Fruit fly (Drosophila melanogaster): Measurements from ENCODE around the gene Ssadh.

Ssadh gene

DNA sequence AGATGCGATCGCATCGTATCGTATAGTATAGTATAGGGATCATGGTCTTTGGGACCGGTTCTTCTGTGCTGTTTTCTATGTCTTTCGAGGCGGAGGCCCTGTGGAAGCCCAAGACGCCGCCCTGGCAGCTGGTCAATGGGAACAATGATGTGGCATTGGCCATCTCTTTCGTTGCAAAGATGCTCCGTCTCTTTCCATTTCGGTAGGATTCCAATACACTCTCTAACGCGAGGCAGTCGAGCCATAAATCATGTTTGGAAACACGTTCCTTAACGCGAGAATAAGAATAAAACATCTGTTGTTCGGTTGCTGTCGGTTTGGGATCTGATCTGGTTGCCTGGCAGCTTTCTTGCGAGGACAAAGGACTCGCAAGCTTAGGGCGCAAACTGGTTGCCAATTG, 1.9 kb upstream of the Ssadh start:
- TF ChIP-seq sage (GFP tag; optimal IDR thresholded peaks at IDR 0.05) (no peak), CG32264 (GFP tag; optimal IDR thresholded peaks at IDR 0.05) (no peak), dsf (GFP tag; optimal IDR thresholded peaks at IDR 0.05; ENCODE audit: borderline replicate concordance) (no peak), Mio (GFP tag; optimal IDR thresholded peaks at IDR 0.05) (no peak), psq (GFP tag; optimal IDR thresholded peaks at IDR 0.05) (no peak)

DNA sequence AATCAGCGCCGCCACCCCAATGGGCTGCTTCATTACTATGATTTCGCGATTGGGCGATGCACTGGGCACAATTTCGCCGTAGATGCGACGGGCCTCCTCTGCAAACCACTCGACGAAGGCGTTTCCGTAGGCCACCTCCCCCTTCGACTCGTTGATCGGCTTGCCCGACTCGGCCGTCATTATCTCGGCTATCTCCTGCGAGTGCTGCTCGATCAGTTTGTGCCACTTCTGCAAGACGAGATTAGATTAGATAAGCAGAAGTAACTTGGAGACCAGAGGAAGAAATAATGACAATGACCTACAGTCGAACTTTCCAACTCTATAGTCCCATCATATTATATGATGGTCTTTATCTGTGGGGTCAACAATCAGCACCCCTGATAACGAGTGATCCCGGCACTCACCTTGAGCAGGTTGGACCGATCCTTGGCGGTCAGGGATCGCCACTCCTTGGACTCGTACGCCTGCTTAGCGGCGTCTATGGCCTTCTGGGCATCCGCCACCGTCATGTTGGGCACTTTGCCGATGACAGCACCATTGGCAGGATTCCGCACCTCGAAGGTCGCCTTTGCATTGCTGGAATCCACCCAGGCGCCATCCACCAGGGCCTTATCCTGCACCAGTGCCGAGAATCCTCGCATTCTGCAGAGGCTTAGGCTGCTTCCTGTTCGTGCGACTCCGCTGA, 642 bp downstream of the Ssadh start:
- TF ChIP-seq Rel (GFP tag; optimal IDR thresholded peaks at IDR 0.05) (no peak), Rel (tag; optimal IDR thresholded peaks at IDR 0.05) (no peak), CG32264 (GFP tag; optimal IDR thresholded peaks at IDR 0.05) (no peak), h (GFP tag; optimal IDR thresholded peaks at IDR 0.05) (peak; percentile 41), usp (GFP tag; optimal IDR thresholded peaks at IDR 0.05) (no peak), dl (GFP tag; optimal IDR thresholded peaks at IDR 0.05; ENCODE audit: insufficient read depth in 1 of 2, partially characterized antibody in 2 of 2) (no peak), GATAd (GFP tag; optimal IDR thresholded peaks at IDR 0.05) (no peak), Mio (GFP tag; optimal IDR thresholded peaks at IDR 0.05) (no peak), woc (GFP tag; optimal IDR thresholded peaks at IDR 0.05) (no peak), CrebA (GFP tag; optimal IDR thresholded peaks at IDR 0.05; ENCODE audit: borderline replicate concordance) (no peak), Hnf4 (GFP tag; optimal IDR thresholded peaks at IDR 0.05) (no peak), dmrt93B (GFP tag; optimal IDR thresholded peaks at IDR 0.05) (no peak), fru (GFP tag; optimal IDR thresholded peaks at IDR 0.05) (peak; percentile 47)

DNA sequence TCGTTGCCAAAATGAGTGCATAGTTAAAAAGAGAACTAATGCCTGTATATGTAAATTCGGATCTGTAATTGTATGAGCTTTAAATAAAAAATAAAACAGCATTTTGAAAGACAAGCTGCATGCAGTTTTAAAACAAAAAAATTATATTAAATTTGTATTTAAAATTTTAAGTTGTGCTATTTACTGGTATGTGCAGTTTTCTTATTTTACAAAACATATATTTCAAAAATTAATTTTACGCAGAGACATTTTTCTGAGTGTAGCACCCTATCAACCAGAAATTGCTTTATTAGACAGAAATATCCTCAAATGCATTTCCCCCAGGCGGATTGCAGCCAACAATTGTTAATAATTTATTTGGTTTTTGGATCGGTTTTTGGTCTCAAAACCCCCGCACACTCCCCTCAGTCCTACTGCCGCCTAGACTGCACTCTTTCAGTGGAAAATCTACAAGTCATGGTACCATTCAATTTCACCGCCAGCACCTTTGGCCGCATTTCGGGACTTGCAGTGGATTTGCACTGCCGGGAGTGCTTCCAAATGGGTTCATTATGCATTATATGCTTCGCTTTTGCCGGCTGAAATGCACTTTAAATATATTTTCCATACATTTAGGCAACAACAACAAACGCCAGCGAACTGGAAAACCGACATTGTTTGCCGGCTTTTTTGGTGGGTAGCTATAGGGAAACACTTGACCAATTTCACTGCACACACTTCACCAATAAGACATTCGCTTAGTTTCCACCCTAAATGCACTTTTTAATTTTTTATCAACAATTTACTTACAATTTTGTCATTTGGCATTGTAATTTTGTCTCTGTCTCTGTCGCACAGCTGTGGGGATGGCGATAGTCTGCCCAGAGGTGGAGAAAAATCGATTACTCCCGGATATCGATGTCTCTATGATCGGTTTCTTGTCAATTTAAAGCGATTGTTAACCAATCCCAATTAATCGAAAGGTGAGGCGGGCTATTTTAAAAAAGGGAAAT, 2.6 kb downstream of the Ssadh start, which contains the start of gene Npl4:
TSS of gene Npl4 (minus strand) at position 863 of the 992 bp plus-strand sequence.
- TF ChIP-seq HLH106 (tag; optimal IDR thresholded peaks at IDR 0.05) = no peak
- TF ChIP-seq OdsH (GFP tag; optimal IDR thresholded peaks at IDR 0.05) = peak; percentile 31
- TF ChIP-seq brk (GFP tag; optimal IDR thresholded peaks at IDR 0.05) = no peak
- peak; percentile 10 for TF ChIP-seq Hnf4 (GFP tag; optimal IDR thresholded peaks at IDR 0.05)

dm6 chr3R:25618114-25618513, 8.6 kb downstream of the Ssadh start, which contains the start of gene CG5071:
Gene CG5071 (plus strand): TSS chr3R:25618414.
- TF ChIP-seq Mio (GFP tag; optimal IDR thresholded peaks at IDR 0.05) = no peak

- TF ChIP-seq dmrt93B (GFP tag; optimal IDR thresholded peaks at IDR 0.05) = no peak
- TF ChIP-seq rgr (GFP tag; optimal IDR thresholded peaks at IDR 0.05) = no peak
- no peak for TF ChIP-seq CG9705 (GFP tag; optimal IDR thresholded peaks at IDR 0.05)
- TF ChIP-seq br (GFP tag; optimal IDR thresholded peaks at IDR 0.05) = no peak
- no peak for TF ChIP-seq Hr83 (GFP tag; optimal IDR thresholded peaks at IDR 0.05; ENCODE audit: poor library complexity, severe bottlenecking)
- no peak for TF ChIP-seq Mio (GFP tag; optimal IDR thresholded peaks at IDR 0.05)
- TF ChIP-seq Sp1 (GFP tag; optimal IDR thresholded peaks at IDR 0.05) = no peak
- no peak for TF ChIP-seq Dfd (GFP tag; optimal IDR thresholded peaks at IDR 0.05)
- TF ChIP-seq N (GFP tag; optimal IDR thresholded peaks at IDR 0.05) = no peak
- no peak for TF ChIP-seq GATAd (GFP tag; optimal IDR thresholded peaks at IDR 0.05)
- TF ChIP-seq Jra (GFP tag; optimal IDR thresholded peaks at IDR 0.05) = no peak
These were observed 13.4 kb downstream of the Ssadh start, which contains the start of gene CG5079 for dm6 chr3R:25613366-25613765. Gene CG5079 (plus strand): TSS chr3R:25613666.

- no peak for TF ChIP-seq OdsH (GFP tag; optimal IDR thresholded peaks at IDR 0.05)
- no peak for TF ChIP-seq sv (GFP tag; optimal IDR thresholded peaks at IDR 0.05)
- no peak for TF ChIP-seq Mio (GFP tag; optimal IDR thresholded peaks at IDR 0.05)
- TF ChIP-seq ey (GFP tag; optimal IDR thresholded peaks at IDR 0.05) = no peak
- TF ChIP-seq Jra (GFP tag; optimal IDR thresholded peaks at IDR 0.05) = no peak
- no peak for TF ChIP-seq psq (GFP tag; optimal IDR thresholded peaks at IDR 0.05)
- no peak for TF ChIP-seq rgr (GFP tag; optimal IDR thresholded peaks at IDR 0.05)
- no peak for TF ChIP-seq Dif (GFP tag; optimal IDR thresholded peaks at IDR 0.05; ENCODE audit: partially characterized antibody)
These were observed 17.7 kb downstream of the Ssadh start, which contains the start of gene ymp for dm6 chr3R:25609027-25609426. Gene ymp (minus strand): TSS chr3R:25609127.

All from whole organism, wandering third instar larva.